Worm (Caenorhabditis elegans) whole organism, L4/young adult: ENCODE data around the gene C03B1.17.

Experiments used
- W03F9.2 ChIP-seq: fragments of 150-350 bp; optimal IDR thresholded peaks from 2 replicates; lab custom pipeline; 2014; ENCODE audit warnings: missing biosample characterization, missing genetic modification characterization
- dao-5 ChIP-seq: sonication (generic microtip); optimal IDR thresholded peaks from 2 replicates; lab custom pipeline; 2016; ENCODE audit warnings: missing genotype, missing genetic modification characterization, moderate library complexity, missing compliant biosample characterization
- him-1 ChIP-seq: sonication (generic microtip); optimal IDR thresholded peaks from 2 replicates; lab custom pipeline; 2016; ENCODE audit warnings: missing genotype, missing genetic modification reagents, missing genetic modification characterization, missing compliant biosample characterization

- TF ChIP-seq W03F9.2 (tag; lab: Kevin White, UChicago) (no peak), him-1 (no peak), dao-5 (tag; lab: Kevin White, UChicago) (no peak)
These were observed 11.7 kb downstream of the C03B1.17 start, which contains the start of gene igdb-3 for ce11 chrX:6385185-6385584.
